Fruit fly (Drosophila melanogaster): Measurements from ENCODE around the gene GstD11.

- TF ChIP-seq CG32006 (GFP tag; optimal IDR thresholded peaks at IDR 0.05) (no peak), Ets21C (GFP tag; optimal IDR thresholded peaks at IDR 0.05) (no peak), Hr39 (GFP tag; optimal IDR thresholded peaks at IDR 0.05) (no peak), Lpt (GFP tag; optimal IDR thresholded peaks at IDR 0.05) (no peak), Sox14 (GFP tag; optimal IDR thresholded peaks at IDR 0.05) (peak; percentile 17)
Measured at dm6 chr3R:12429120-12429610, 46.0 kb downstream of the GstD11 start, which contains the start of the genes CG5641 and CG5245.

Measured in whole organism, prepupa.